Worm (Caenorhabditis elegans): ENCODE data around the gene coq-8.

The coq-8 gene

DNA sequence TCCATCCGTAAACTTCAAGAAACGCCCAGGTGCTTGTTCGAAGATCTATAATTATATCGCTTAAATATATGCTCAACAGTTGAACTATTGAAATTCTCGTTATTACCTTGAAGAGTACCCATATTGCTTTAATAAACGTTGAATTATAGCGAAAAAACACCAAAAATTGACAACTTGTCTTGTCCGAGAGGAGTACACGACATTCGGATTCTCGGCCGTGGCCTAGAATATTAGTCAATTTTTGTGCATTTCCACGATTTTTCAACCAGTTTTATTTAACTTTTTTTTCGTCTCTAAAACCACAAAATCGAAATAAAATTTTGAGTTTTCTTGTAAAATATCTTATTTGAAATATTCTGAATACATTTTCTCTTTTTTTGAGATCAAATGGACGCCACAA is 49.1 kb downstream of the coq-8 start, which contains the start of the genes F26F4.9 and cee-1 (continued):
- TF ChIP-seq elt-3 (tag; optimal IDR thresholded peaks at IDR 0.05): no peak
- TF ChIP-seq jun-1 (tag; optimal IDR thresholded peaks at IDR 0.05): peak; percentile 22
- TF ChIP-seq ceh-16 (tag; optimal IDR thresholded peaks at IDR 0.05): no peak
- TF ChIP-seq nfya-1 (tag; optimal IDR thresholded peaks at IDR 0.05; ENCODE audit: insufficient read depth): peak; percentile 65
- TF ChIP-seq nhr-12 (tag; optimal IDR thresholded peaks at IDR 0.05): no peak
- TF ChIP-seq nhr-11 (tag; optimal IDR thresholded peaks at IDR 0.05): no peak
- peak; percentile 80 for TF ChIP-seq lin-15B (tag; optimal IDR thresholded peaks at IDR 0.05)
- TF ChIP-seq pha-4 (tag; optimal IDR thresholded peaks at IDR 0.05): peak; percentile 71
- TF ChIP-seq sea-2 (GFP tag; optimal IDR thresholded peaks at IDR 0.05): no peak
- no peak for TF ChIP-seq nhr-237 (tag; optimal IDR thresholded peaks at IDR 0.05)
- TF ChIP-seq nhr-43 (tag; optimal IDR thresholded peaks at IDR 0.05; ENCODE audit: poor library complexity, severe bottlenecking): peak; percentile 90
- no peak for TF ChIP-seq fkh-2 (tag; optimal IDR thresholded peaks at IDR 0.05)
- TF ChIP-seq elt-2 (tag; optimal IDR thresholded peaks at IDR 0.05): peak; percentile 6
- no peak for TF ChIP-seq eor-1 (tag; optimal IDR thresholded peaks at IDR 0.05)
- no peak for TF ChIP-seq fos-1 (tag; optimal IDR thresholded peaks at IDR 0.05)

ce11 chrIII:4913736-4914135 is 50.5 kb downstream of the coq-8 start:
- no peak for TF ChIP-seq lin-15B (tag; optimal IDR thresholded peaks at IDR 0.05)
- no peak for TF ChIP-seq elt-1 (tag; optimal IDR thresholded peaks at IDR 0.05)
- TF ChIP-seq unc-39 (tag; optimal IDR thresholded peaks at IDR 0.05): no peak
